Worm (Caenorhabditis elegans): Measurements from ENCODE around the gene ZK930.4.

Gene ZK930.4

DNA sequence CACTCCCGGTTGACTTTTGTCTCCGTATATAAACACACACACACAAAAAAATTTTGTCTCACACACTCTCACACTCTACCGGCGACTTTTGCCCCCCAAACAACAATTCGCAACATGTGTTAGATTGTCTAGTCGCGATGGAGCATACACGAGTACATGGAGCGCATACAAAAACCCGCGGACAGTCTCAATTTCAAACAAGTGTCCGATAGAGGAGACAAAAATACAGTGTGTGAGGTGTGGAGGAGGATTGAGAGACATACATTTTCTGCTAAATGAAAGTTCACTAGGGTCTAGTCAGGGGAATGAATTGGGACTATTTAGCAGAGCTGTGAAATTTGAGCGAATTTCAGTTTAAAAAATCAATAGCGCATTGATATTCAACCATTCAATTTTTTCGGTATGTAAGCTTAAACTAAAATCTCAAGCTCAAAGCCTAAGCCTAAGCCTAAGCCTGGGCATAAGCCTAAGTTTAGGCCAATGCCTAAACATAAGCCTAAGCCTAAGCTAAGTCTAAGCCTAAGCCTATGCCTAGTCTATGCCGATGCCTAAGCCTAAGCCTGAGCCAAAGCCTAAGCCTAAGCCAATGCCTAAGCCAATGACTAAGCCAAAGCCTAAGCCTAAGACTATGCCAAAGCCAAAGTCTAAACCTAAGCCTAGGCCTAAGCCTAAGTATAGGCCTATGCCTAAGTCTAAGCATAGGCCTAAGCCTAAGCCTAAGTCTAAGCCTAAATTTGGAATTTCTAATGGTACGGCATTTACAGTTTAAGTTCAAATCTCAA is 16.6 kb downstream of the ZK930.4 start:
- TF ChIP-seq fax-1 (tag; optimal IDR thresholded peaks at IDR 0.05): no peak
- no peak for TF ChIP-seq pros-1 (tag; optimal IDR thresholded peaks at IDR 0.05)
- peak; percentile 14 for TF ChIP-seq dve-1 (tag; optimal IDR thresholded peaks at IDR 0.05)
- TF ChIP-seq ceh-34 (tag; optimal IDR thresholded peaks at IDR 0.05): peak; percentile 1

DNA sequence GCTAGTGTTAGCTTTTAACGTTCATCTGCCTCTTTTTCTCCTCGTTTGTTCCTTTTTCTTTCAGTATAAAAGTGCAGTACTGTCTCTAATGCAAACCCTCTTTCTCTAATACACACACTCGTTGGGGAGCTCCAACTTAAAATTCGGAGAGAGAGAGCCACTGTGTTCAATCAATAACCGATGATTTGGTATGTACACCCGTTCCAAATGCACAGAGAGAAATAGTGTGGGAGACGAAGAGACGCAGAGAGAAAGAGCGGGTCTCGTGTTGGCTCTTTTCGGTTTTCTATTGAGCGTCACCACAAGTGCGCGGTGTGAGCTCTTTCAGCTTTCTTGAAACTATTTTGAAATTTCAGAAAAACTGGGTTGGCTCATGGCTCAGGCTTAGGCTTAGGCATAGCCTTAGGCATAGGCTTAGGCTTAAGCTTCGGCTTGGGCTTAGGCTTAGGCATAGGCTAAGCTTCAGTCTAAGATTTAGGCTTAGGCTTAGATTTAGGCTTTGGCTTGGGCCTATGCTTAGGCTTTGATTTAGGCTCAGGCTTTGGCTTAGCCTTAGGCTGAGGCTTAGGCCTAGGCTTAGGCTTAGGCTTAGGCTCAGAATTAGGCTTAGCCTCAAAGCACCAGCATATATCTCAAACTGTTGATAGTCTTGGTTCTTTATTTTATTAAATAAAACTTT is 17.4 kb downstream of the ZK930.4 start:
- TF ChIP-seq elt-2 (tag; optimal IDR thresholded peaks at IDR 0.05) (no peak), ceh-19 (GFP tag; optimal IDR thresholded peaks at IDR 0.05) (no peak), dve-1 (tag; optimal IDR thresholded peaks at IDR 0.05) (peak; percentile 29), hlh-30 (tag; optimal IDR thresholded peaks at IDR 0.05; ENCODE audit: insufficient read depth) (peak; percentile 47), hlh-13 (GFP tag; optimal IDR thresholded peaks at IDR 0.05) (no peak)

DNA sequence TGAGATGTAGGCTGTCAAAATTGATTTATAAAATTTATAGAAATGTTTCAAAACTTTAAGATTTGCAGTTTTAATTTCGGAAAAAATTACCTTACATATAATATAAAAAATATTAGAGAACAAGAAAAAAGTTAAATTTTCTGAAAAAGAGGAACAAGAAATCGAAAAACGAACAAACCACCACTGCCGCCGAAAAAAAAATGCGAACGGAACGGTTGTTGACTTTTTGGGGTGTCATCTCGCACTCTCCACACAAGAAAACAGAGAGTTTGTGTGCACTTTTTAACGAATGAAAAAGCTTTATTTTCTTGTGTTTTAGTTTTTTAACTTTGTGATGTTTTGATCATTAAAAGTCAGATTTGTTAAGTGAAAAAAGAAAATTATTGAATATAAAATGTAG is 18.9 kb downstream of the ZK930.4 start:
- TF ChIP-seq tbx-2 (tag; optimal IDR thresholded peaks at IDR 0.05) (no peak), hlh-30 (tag; optimal IDR thresholded peaks at IDR 0.05; ENCODE audit: insufficient read depth) (no peak), pros-1 (tag; optimal IDR thresholded peaks at IDR 0.05) (no peak), npax-4 (tag; optimal IDR thresholded peaks at IDR 0.05) (no peak), mec-3 (tag; optimal IDR thresholded peaks at IDR 0.05; ENCODE audit: borderline replicate concordance) (no peak), nhr-11 (tag; optimal IDR thresholded peaks at IDR 0.05) (no peak), ceh-6 (GFP tag; optimal IDR thresholded peaks at IDR 0.05) (no peak), ets-4 (tag; optimal IDR thresholded peaks at IDR 0.05) (no peak), pax-1 (tag; optimal IDR thresholded peaks at IDR 0.05) (no peak), ceh-24 (tag; optimal IDR thresholded peaks at IDR 0.05) (no peak), elt-2 (tag; optimal IDR thresholded peaks at IDR 0.05) (no peak), fkh-10 (GFP tag; optimal IDR thresholded peaks at IDR 0.05) (no peak), tbx-7 (tag; optimal IDR thresholded peaks at IDR 0.05) (no peak), K09A11.1 (tag; optimal IDR thresholded peaks at IDR 0.05; ENCODE audit: insufficient read depth) (no peak)

DNA sequence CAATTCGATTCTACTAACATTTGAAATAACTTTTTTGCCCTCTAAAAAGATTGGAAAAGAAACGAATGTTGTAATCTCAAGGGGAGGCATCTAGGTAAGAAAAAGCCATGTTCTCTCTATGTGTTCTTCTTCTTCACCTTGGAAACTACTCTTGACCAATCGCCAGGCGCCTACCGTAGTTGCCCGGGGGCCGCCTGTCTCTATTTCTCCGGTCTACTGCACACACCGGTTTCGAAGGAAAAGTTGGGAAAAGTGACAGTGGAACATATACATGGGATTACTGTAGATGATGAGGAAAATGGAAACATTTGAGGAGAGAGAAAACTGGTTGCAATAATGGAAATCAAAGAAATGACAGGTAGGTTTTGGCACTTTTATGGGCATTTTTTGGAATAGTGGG is 20.2 kb downstream of the ZK930.4 start:
- TF ChIP-seq ceh-6 (GFP tag; optimal IDR thresholded peaks at IDR 0.05): no peak

DNA sequence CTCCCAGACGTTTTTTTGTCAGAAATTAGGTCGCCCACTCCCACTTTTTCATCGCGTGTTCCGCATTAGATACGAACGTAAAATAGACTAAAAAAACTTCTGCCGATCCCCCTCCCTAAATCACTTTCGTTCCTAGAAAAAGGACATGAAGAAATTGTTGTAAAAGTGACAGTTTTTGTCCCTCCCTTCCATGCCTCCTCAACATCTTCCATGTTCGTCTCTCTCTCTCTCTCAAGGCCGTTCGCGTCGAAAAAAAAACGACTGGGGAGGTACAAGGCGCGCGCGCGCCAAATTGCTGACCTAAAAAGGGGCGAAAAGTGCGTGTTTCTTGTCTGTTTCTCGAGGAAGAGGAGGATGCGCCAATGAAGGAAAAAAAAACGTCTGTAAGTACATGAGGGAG is 22.4 kb downstream of the ZK930.4 start:
- TF ChIP-seq pag-3 (tag; optimal IDR thresholded peaks at IDR 0.05; ENCODE audit: borderline replicate concordance) (no peak), pha-4 (tag; optimal IDR thresholded peaks at IDR 0.05) (no peak), elt-4 (tag; optimal IDR thresholded peaks at IDR 0.05) (no peak), unc-86 (tag; optimal IDR thresholded peaks at IDR 0.05) (no peak), hlh-15 (tag; optimal IDR thresholded peaks at IDR 0.05) (no peak), ref-2 (tag; optimal IDR thresholded peaks at IDR 0.05) (no peak)

DNA sequence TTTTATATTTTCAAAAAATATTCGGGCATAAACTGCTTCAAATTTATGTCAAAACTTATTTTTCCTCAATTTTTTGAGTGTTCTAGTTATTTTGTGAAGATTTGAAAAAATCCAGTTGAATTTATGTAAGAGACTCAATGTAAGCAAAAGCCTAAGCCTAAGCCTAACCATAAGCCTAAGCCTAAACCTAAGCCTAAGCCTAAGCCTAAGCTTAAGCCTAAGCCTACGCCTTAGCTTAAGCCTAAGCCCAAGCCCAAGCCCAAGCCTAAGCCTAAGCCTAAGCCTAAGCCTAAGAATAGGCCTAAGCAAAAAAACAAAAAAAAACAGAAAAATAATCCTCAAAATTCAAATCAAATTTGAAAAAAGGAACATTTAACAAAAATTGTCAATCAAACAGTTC is 23.8 kb downstream of the ZK930.4 start:
- TF ChIP-seq dve-1 (tag; optimal IDR thresholded peaks at IDR 0.05) (peak; percentile 56), nhr-232 (tag; optimal IDR thresholded peaks at IDR 0.05) (no peak), syd-9 (tag; optimal IDR thresholded peaks at IDR 0.05) (no peak)

DNA sequence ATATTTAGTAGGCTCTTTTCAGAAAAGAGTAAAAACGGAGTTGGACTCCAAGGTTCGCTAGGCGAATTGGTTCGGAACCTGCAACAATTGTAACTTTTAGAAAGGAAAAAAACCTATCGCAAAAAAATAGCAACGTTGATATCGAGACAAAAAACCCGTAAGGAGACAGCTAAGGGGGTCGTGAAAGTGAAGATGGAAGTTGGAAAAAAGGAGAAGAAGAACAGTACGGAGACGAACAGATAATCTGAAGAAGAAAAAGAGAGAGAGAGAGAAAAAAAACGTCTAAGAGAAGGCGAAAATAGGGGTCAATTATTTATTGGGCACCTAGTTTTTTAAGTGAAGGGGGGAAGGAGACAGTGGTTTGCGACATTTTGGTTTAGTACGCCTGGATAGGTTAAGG is 28.9 kb downstream of the ZK930.4 start, which contains the start of gene lin-29:
Gene lin-29, minus strand, starts transcription at position 78 of the 400 bp plus-strand sequence.
- no peak for TF ChIP-seq rnt-1 (tag; optimal IDR thresholded peaks at IDR 0.05)
- no peak for TF ChIP-seq fkh-6 (tag; optimal IDR thresholded peaks at IDR 0.05)
- no peak for TF ChIP-seq pros-1 (tag; optimal IDR thresholded peaks at IDR 0.05)
- no peak for TF ChIP-seq nfya-1 (tag; optimal IDR thresholded peaks at IDR 0.05)
- no peak for TF ChIP-seq hlh-8 (tag; optimal IDR thresholded peaks at IDR 0.05)
- no peak for TF ChIP-seq sdc-2 (tag; optimal IDR thresholded peaks at IDR 0.05)
- no peak for TF ChIP-seq elt-4 (tag; optimal IDR thresholded peaks at IDR 0.05)
- no peak for TF ChIP-seq gmeb-2 (tag; optimal IDR thresholded peaks at IDR 0.05)
- no peak for TF ChIP-seq K02D7.2 (tag; optimal IDR thresholded peaks at IDR 0.05)
- no peak for TF ChIP-seq lim-6 (tag; optimal IDR thresholded peaks at IDR 0.05)
- TF ChIP-seq fax-1 (tag; optimal IDR thresholded peaks at IDR 0.05): no peak

Data from whole organism, late embryonic.